Worm (Caenorhabditis elegans) whole organism, midembryonic: ENCODE data around the gene irg-3.
A peak's percentile ranks its signal among the peaks of the same experiment; 100 is the strongest.
"Not testable (repeated sequence)": the region's sequence is repeated elsewhere in the genome, so short reads cannot be mapped to it uniquely, and the experiment has no call there.

Source experiments
- T22C8.4 ChIP-seq: fragments of 200-800 bp; sonication (Bioruptor generic); IDR thresholded peaks from 2 replicates; pipeline ENCODE4 v1.3.6; 2022; ENCODE audit warnings: missing genetic modification characterization, missing compliant biosample characterization
- cog-1 ChIP-seq: sonication (generic microtip); optimal IDR thresholded peaks from 2 replicates; lab custom pipeline; 2016; ENCODE audit warnings: missing genetic modification characterization, missing compliant biosample characterization
- flt-1 ChIP-seq: fragments of 200-800 bp; sonication (Bioruptor generic); IDR thresholded peaks from 2 replicates; pipeline ENCODE4 v1.3.6; 2022; ENCODE audit warnings: missing genetic modification characterization, missing compliant biosample characterization
- klf-2 ChIP-seq: fragments of 200-800 bp; sonication (Bioruptor generic); conservative IDR thresholded peaks from 2 replicates; pipeline ENCODE4 v1.3.6; 2022; ENCODE audit warnings: missing genetic modification reagents, missing genetic modification characterization, missing compliant biosample characterization
- med-1 ChIP-seq: sonication (generic microtip); optimal IDR thresholded peaks from 2 replicates; lab custom pipeline; 2017; ENCODE audit warnings: missing genetic modification characterization, mild to moderate bottlenecking, missing compliant biosample characterization, antibody characterized with exemption, missing genetic modification reagents; ENCODE audit not compliant: insufficient read depth
- ref-1 ChIP-seq: fragments of 200-800 bp; sonication (Bioruptor generic); conservative IDR thresholded peaks from 2 replicates; pipeline ENCODE4 v1.3.6; 2022; ENCODE audit warnings: missing genetic modification reagents, missing genetic modification characterization, missing compliant biosample characterization
- tab-1 ChIP-seq: fragments of 200-800 bp; sonication (Bioruptor generic); IDR thresholded peaks from 2 replicates; pipeline ENCODE4 v1.3.6; 2022; ENCODE audit warnings: missing genetic modification characterization, missing compliant biosample characterization
- ztf-23 ChIP-seq: fragments of 200-800 bp; sonication (Bioruptor generic); IDR thresholded peaks from 2 replicates; pipeline ENCODE4 v1.3.6; 2022; ENCODE audit warnings: missing genetic modification reagents, missing genetic modification characterization, missing compliant biosample characterization
- ztf-29 ChIP-seq: fragments of 200-800 bp; sonication (Bioruptor generic); IDR thresholded peaks from 2 replicates; pipeline ENCODE4 v1.3.6; 2022; ENCODE audit warnings: missing genetic modification reagents, missing genetic modification characterization, missing compliant biosample characterization

The irg-3 gene

DNA sequence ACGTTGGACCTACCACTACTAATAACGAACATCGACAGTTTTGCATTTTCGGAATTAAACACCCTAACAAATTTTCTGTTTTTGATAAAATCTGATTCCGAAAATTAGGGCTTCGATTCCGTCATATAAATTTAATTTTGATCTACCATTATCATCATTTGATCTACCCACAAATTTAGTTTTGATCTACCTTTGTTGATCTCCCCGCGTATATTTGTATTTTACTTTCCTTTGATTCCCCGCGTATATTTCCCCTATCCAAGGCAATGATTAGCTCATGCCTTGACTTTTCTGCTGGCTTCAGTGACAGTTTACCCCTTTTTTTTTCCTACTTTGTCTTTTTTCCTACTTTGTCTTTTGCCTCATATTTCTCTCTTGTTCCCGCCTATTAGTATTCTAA, 2.6 kb upstream of the irg-3 start:
- TF ChIP-seq med-1 = no peak
- TF ChIP-seq ref-1 (GFP tag; lab: Robert Waterston, UW) = no peak
- no peak for TF ChIP-seq klf-2 (GFP tag; lab: Robert Waterston, UW)
- TF ChIP-seq flt-1 (GFP tag; lab: Robert Waterston, UW) = no peak

DNA sequence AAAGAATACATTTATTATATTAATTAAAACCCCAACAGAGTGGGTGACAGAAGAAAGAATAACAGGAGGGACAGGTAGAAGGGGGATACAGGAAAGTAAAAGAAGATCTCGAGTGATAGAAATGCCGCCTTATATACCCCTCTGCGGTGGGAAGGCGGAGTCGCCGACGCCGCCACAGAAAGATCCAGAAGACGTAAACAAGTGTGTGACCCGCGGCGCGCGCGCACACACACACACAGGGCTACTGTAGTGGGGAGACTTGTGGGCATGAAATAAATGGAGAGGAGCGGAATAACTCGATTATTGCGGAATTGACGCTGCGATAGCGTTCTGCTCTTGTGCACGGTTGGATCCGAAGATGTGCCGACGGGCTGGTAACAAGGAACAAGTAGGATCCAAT, 3.3 kb downstream of the irg-3 start:
- TF ChIP-seq med-1 (no peak), ref-1 (GFP tag; lab: Robert Waterston, UW) (no peak)

DNA sequence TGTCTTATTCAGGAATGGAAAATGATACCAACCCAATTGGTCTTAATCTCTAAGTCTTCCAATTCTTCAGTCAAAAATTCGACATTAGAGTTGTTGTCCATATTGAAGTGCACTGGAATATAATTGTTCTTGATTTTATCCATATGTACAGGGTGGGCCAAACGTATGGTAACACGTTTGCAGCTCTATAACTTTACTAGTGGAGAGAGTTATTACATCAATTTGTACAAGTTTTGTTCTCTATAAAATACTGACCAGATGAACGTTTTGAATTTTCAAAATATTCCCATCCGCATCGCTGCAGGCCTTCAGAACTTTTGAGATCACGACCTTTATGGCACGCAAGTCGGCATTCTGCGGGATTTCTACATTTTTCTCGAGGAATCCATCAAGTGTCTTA, 6.4 kb downstream of the irg-3 start, which contains the start of gene F53E10.5:
F53E10.5 (minus strand) TSS at position 101 of the 400 bp plus-strand sequence.
- TF ChIP-seq T22C8.4, ztf-23, ref-1 (GFP tag; lab: Robert Waterston, UW): not testable (repeated sequence)

DNA sequence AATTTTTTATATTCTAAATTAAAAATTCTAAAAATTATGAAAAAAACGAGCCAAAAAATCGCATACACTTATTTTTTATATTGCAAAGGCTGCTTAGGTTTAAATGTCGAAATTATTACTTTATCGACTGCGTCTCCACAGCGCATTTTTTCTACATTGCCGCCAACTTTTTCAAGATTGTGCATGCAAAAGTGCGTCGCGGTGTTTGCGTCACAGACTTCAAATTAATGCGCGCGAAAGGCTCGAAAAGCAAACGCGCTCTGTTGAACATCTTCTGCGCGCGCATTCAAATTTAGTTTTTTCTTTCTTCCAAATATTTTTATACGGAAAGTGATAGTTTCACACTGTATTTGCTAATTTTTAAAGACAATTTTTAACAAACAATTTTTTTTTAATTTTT, 8.2 kb downstream of the irg-3 start:
- TF ChIP-seq flt-1 (GFP tag; lab: Robert Waterston, UW) = no peak
- peak; percentile 11 for TF ChIP-seq cog-1 (tag; lab: Kevin White, UChicago)
- no peak for TF ChIP-seq med-1
- no peak for TF ChIP-seq ztf-29 (GFP tag; lab: Robert Waterston, UW)
- no peak for TF ChIP-seq tab-1 (GFP tag; lab: Robert Waterston, UW)
- TF ChIP-seq T22C8.4 (GFP tag; lab: Robert Waterston, UW) = no peak
- 0 out of 2 replicates have a peak, but pooled peaks have one; percentile 14 for TF ChIP-seq klf-2 (GFP tag; lab: Robert Waterston, UW)
- no peak for TF ChIP-seq ref-1 (GFP tag; lab: Robert Waterston, UW)
- no peak for TF ChIP-seq ztf-23 (GFP tag; lab: Robert Waterston, UW)

DNA sequence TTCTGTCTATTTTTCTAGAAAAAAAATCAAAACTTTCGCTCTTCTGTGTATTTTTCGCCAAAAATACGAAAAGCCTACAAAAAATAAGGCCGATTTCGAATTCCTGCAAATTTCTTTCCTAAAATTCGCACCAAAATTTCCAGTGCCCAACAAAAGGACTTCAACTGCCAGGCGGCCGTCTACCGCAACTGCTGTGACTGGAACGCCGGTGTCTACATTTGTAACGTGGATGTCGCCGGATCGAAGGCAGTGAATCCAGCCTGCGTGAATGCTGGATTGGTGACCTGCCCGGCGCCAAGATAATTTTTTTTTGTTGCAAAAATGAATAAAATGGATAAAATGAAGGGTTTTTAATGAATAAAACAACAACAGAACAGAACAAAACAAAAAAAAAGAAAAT, 9.4 kb downstream of the irg-3 start:
- TF ChIP-seq klf-2 (GFP tag; lab: Robert Waterston, UW) (no peak), flt-1 (GFP tag; lab: Robert Waterston, UW) (no peak), ztf-23 (GFP tag; lab: Robert Waterston, UW) (no peak), tab-1 (GFP tag; lab: Robert Waterston, UW) (no peak), cog-1 (tag; lab: Kevin White, UChicago) (no peak), ztf-29 (GFP tag; lab: Robert Waterston, UW) (no peak), T22C8.4 (GFP tag; lab: Robert Waterston, UW) (no peak), med-1 (no peak), ref-1 (GFP tag; lab: Robert Waterston, UW) (no peak)

DNA sequence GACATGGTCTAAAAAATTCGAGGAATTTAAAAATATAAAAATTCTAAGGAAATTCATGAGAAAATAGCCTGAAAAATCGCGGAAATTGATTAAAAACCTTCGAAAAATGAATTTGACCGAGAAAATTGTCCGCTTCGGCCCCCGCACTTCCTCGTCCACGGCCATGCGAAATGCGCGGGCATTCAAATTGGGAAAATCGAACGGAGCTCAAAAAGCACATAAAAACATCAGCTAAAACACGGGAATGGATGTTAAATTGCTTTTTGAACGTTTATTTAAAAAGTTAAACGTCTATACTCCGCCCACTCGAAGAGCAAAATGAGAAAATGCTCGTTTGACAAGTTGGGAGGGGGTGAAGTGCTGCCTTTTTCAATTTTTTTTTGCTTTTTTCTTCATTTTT, 10.7 kb downstream of the irg-3 start, which contains the start of gene F53E10.6:
F53E10.6 (minus strand) TSS at position 8 of the 400 bp plus-strand sequence.
- TF ChIP-seq T22C8.4 (GFP tag; lab: Robert Waterston, UW) (no peak), cog-1 (tag; lab: Kevin White, UChicago) (peak; percentile 4), med-1 (no peak), flt-1 (GFP tag; lab: Robert Waterston, UW) (no peak), ztf-23 (GFP tag; lab: Robert Waterston, UW) (no peak), tab-1 (GFP tag; lab: Robert Waterston, UW) (no peak)

DNA sequence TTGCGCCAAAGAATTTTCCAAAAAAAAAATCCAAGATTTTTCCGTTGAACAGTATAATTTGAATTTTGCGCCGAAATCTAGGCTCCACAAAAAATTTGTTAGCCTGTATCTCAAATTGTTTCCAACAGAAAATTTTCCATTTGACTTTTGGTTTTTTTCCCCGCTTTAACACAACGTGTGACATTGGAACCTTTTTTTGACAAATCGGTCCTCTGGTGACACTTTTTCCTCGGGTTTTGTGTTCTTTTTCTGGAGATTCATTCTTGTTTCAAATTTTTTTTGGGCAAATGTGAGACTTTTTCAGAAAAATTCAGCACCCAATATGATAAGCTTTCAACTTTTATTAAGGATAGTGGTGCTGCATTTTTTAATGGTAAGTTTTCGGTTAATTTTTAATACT, 16.0 kb downstream of the irg-3 start, which contains the start of gene acr-17:
acr-17 (plus strand) TSS at position 301 of the 400 bp plus-strand sequence.
- no peak for TF ChIP-seq ref-1 (GFP tag; lab: Robert Waterston, UW)
- TF ChIP-seq T22C8.4 (GFP tag; lab: Robert Waterston, UW) = no peak
- no peak for TF ChIP-seq cog-1 (tag; lab: Kevin White, UChicago)
- TF ChIP-seq tab-1 (GFP tag; lab: Robert Waterston, UW) = no peak
- TF ChIP-seq klf-2 (GFP tag; lab: Robert Waterston, UW) = no peak
- TF ChIP-seq med-1 = no peak
- no peak for TF ChIP-seq ztf-29 (GFP tag; lab: Robert Waterston, UW)
- TF ChIP-seq flt-1 (GFP tag; lab: Robert Waterston, UW) = no peak
- no peak for TF ChIP-seq ztf-23 (GFP tag; lab: Robert Waterston, UW)

DNA sequence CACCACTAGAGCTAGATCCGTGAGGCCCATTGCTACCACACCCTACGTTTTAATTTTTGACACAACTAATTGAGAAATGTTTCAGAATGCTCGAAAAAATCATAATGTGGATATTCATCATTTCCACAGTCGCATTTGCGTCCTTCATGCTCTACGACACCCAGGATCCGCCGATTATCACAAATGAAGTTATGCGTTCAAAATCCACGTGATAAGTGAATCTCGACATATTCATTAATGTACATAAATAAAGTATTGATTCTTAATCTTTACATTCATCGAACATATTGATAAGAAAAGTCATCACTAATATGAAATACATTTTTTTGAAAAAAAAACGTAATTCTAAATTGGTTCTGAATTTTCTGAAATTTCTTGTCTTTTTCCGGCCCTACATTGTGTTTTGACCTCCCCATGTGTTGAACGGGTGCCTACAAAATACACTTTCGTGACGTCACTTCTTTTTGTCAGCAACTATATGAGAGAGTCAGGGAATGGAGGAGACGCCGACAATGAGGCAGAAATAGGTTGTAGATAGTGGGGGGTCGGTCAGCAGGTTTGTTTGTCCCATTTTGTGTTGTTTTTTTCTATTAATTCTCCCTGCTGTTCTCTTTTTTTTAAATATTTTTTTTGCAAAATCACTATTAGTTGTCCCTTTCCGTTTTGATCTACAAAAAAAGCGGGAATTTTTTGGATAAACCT, 22.7 kb downstream of the irg-3 start, which contains the start of gene F53E10.1:
F53E10.1 (plus strand) TSS at position 325 of the 702 bp plus-strand sequence.
- no peak for TF ChIP-seq med-1
- no peak for TF ChIP-seq ztf-23 (GFP tag; lab: Robert Waterston, UW)
- no peak for TF ChIP-seq ref-1 (GFP tag; lab: Robert Waterston, UW)
- no peak for TF ChIP-seq ztf-29 (GFP tag; lab: Robert Waterston, UW)
- TF ChIP-seq tab-1 (GFP tag; lab: Robert Waterston, UW) = no peak
- no peak for TF ChIP-seq cog-1 (tag; lab: Kevin White, UChicago)
- TF ChIP-seq T22C8.4 (GFP tag; lab: Robert Waterston, UW) = no peak
- no peak for TF ChIP-seq flt-1 (GFP tag; lab: Robert Waterston, UW)
- TF ChIP-seq klf-2 (GFP tag; lab: Robert Waterston, UW) = no peak

DNA sequence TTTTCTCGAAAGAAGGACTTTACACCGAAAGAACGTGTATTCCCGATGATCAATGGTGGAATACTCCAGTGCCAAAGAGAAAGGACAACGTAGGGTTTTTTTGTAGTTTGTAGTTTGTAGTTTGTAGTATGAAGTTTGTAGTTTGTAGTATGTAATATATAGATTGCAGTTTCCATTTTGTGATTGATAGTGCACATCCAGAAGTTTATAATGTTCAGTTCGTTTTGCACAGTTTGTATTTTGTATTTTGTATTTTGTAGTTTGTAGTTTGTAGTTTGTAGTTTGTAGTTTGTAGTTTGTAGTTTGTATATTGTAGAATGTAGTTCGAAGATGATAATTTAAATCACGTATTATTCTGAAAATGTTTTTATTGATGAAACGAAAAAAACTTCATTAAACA, 25.1 kb downstream of the irg-3 start:
- TF ChIP-seq med-1 = no peak
- no peak for TF ChIP-seq cog-1 (tag; lab: Kevin White, UChicago)
- TF ChIP-seq ref-1 (GFP tag; lab: Robert Waterston, UW) = no peak
- no peak for TF ChIP-seq ztf-29 (GFP tag; lab: Robert Waterston, UW)
- TF ChIP-seq klf-2 (GFP tag; lab: Robert Waterston, UW) = no peak
- no peak for TF ChIP-seq ztf-23 (GFP tag; lab: Robert Waterston, UW)
- no peak for TF ChIP-seq T22C8.4 (GFP tag; lab: Robert Waterston, UW)
- no peak for TF ChIP-seq flt-1 (GFP tag; lab: Robert Waterston, UW)
- TF ChIP-seq tab-1 (GFP tag; lab: Robert Waterston, UW) = no peak
